Worm (Caenorhabditis elegans) whole organism, L3 larva: ENCODE data around the gene F10G7.5.

ENCODE experiments used
- ZK546.5 ChIP-seq: sonication (generic microtip); optimal IDR thresholded peaks from 2 replicates; lab custom pipeline; 2017; ENCODE audit warnings: missing biosample characterization, missing genetic modification characterization
- ceh-82 ChIP-seq: fragments of 150-350 bp; optimal IDR thresholded peaks from 2 replicates; lab custom pipeline; 2014; ENCODE audit warnings: missing biosample characterization, missing genetic modification characterization
- ceh-9 ChIP-seq: sonication (generic microtip); optimal IDR thresholded peaks from 2 replicates; lab custom pipeline; 2018; ENCODE audit warnings: missing biosample characterization, missing genetic modification characterization
- fkh-10 ChIP-seq: sonication (generic microtip); optimal IDR thresholded peaks from 2 replicates; lab custom pipeline; 2017; ENCODE audit warnings: missing biosample characterization, missing genetic modification reagents, missing genetic modification characterization
- hmg-11 ChIP-seq: sonication (generic microtip); optimal IDR thresholded peaks from 2 replicates; lab custom pipeline; 2016; ENCODE audit warnings: missing genetic modification characterization, missing compliant biosample characterization
- nhr-11 ChIP-seq: fragments of 150-350 bp; optimal IDR thresholded peaks from 2 replicates; lab custom pipeline; 2014; ENCODE audit warnings: missing biosample characterization, missing genetic modification characterization
- nhr-12 ChIP-seq: fragments of 150-350 bp; optimal IDR thresholded peaks from 2 replicates; lab custom pipeline; 2014; ENCODE audit warnings: missing biosample characterization, missing genetic modification characterization
- nhr-237 ChIP-seq: fragments of 150-350 bp; optimal IDR thresholded peaks from 2 replicates; lab custom pipeline; 2014; ENCODE audit warnings: missing biosample characterization, missing genetic modification characterization
- nhr-43 ChIP-seq: sonication (generic microtip); optimal IDR thresholded peaks from 2 replicates; lab custom pipeline; 2016; ENCODE audit warnings: mild to moderate bottlenecking, missing genetic modification characterization, missing compliant biosample characterization; ENCODE audit not compliant: poor library complexity, severe bottlenecking
- nhr-77 ChIP-seq: fragments of 150-350 bp; optimal IDR thresholded peaks from 2 replicates; lab custom pipeline; 2014; ENCODE audit warnings: missing biosample characterization, missing genetic modification characterization
- pha-4 ChIP-seq: fragments of 150-350 bp; optimal IDR thresholded peaks from 2 replicates; lab custom pipeline; 2014; ENCODE audit warnings: missing biosample characterization, missing genetic modification reagents, missing genetic modification characterization
- skn-1 ChIP-seq: fragments of 150-350 bp; optimal IDR thresholded peaks from 2 replicates; lab custom pipeline; 2014; ENCODE audit warnings: missing biosample characterization, missing genetic modification characterization
- unc-39 ChIP-seq: sonication (generic microtip); optimal IDR thresholded peaks from 4 replicates; lab custom pipeline; 2017; ENCODE audit warnings: missing biosample characterization, missing genetic modification characterization
- unc-62 ChIP-seq: fragments of 150-350 bp; sonication (generic microtip); optimal IDR thresholded peaks from 4 replicates; lab custom pipeline; 2014; ENCODE audit warnings: missing biosample characterization, missing genetic modification reagents, missing genetic modification characterization

DNA sequence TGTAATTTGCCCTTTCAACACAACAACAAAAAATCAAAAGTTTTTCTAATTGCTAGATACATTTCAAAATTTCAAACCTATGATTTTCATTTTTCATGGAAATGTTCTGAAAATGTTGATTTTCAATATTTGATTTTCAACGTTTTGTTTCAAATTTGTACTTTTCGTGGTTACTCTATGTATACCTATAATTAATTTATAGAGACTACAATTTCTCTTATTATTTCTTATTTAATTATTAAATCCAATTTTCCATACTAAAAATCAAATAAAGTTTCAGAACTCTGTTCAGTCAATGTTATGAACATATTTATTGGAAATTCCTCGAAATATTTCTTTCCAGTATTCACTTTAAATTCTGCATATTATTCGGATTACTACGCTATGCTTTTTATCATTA lies 6.3 kb upstream of the F10G7.5 start, which contains the start of gene sre-39:
- no peak for TF ChIP-seq ZK546.5 (tag; lab: Kevin White, UChicago)
- no peak for TF ChIP-seq ceh-9
- TF ChIP-seq nhr-11 (tag; lab: Kevin White, UChicago): no peak
- TF ChIP-seq nhr-237 (tag; lab: Kevin White, UChicago): no peak
- TF ChIP-seq pha-4 (tag; lab: Kevin White, UChicago): no peak
- TF ChIP-seq unc-62 (GFP tag; lab: Kevin White, UChicago): no peak
- no peak for TF ChIP-seq hmg-11 (tag; lab: Kevin White, UChicago)
- no peak for TF ChIP-seq skn-1 (tag; lab: Kevin White, UChicago)
- TF ChIP-seq ceh-82 (tag; lab: Kevin White, UChicago): no peak
- no peak for TF ChIP-seq nhr-12 (tag; lab: Kevin White, UChicago)
- no peak for TF ChIP-seq fkh-10 (GFP tag; lab: Kevin White, UChicago)
- TF ChIP-seq unc-39: no peak
- TF ChIP-seq nhr-77 (tag; lab: Kevin White, UChicago): no peak
- no peak for TF ChIP-seq nhr-43 (tag; lab: Kevin White, UChicago)
